Fruit fly (Drosophila melanogaster) Kc167 (cell line): ENCODE data around the gene PGRP-LA.

Experiments used
- Myc ChIP-seq: fragments of >200 bp; optimal IDR thresholded peaks from 2 replicates; lab custom pipeline; 2017; ENCODE audit warnings: missing external identifiers
- Sin3A ChIP-seq: fragments of >200 bp; optimal IDR thresholded peaks from 2 replicates; lab custom pipeline; 2018; ENCODE audit warnings: missing external identifiers
- h ChIP-seq: fragments of >200 bp; optimal IDR thresholded peaks from 3 replicates; lab custom pipeline; 2018; ENCODE audit warnings: missing external identifiers
- insv ChIP-seq: fragments of >200 bp; optimal IDR thresholded peaks from 3 replicates; lab custom pipeline; 2018; ENCODE audit warnings: missing external identifiers
- psq ChIP-seq: fragments of >200 bp; optimal IDR thresholded peaks from 2 replicates; lab custom pipeline; 2017; ENCODE audit warnings: missing external identifiers
- ttk ChIP-seq: sonication (Bioruptor generic); optimal IDR thresholded peaks from 2 replicates; lab custom pipeline; 2017; ENCODE audit warnings: missing external identifiers

PGRP-LA gene

DNA sequence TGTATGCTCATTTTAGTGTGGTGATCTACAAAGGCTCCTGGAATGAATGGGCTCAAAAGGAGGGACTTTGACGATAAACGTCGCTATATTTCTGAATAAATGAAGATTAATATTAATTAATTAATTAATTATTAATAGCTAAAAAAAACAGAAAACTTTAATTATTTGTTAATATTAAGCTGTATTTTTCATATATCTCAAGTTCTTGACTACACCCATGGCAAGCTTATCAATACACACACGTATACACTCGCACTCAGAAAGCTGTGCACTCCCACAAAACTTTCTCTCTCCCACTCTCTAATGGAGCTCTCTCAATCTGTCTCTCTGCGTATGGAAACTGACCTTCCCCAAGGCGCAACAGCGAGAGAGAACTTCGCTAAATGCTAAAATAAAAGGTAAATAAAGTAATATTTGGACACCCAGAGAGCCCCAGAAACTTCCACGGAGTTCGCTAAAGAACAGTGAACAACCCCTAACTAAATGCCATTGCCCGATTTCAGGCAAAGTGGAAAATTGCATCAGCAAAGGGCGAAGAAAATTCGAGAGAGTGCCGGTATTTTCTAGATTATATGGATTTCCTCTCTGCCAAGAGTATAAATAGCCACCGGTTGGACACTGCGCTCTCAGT, 39.4 kb downstream of the PGRP-LA start:
- no peak for TF ChIP-seq Sin3A (lab: Kevin White, UChicago)
- TF ChIP-seq ttk (lab: Kevin White, UChicago), result no peak
- TF ChIP-seq insv (lab: Kevin White, UChicago), result no peak
- TF ChIP-seq psq (lab: Kevin White, UChicago), result no peak
- TF ChIP-seq h, result no peak
- TF ChIP-seq Myc (lab: Kevin White, UChicago), result no peak

dm6 chr3L:9375130-9375529, 41.0 kb downstream of the PGRP-LA start, which contains the start of gene CG4461:
Gene CG4461, plus strand, starts transcription at chr3L:9375430.
- TF ChIP-seq ttk (lab: Kevin White, UChicago) (no peak), h (no peak), Sin3A (lab: Kevin White, UChicago) (no peak), Myc (lab: Kevin White, UChicago) (no peak), psq (lab: Kevin White, UChicago) (no peak), insv (lab: Kevin White, UChicago) (no peak)

DNA sequence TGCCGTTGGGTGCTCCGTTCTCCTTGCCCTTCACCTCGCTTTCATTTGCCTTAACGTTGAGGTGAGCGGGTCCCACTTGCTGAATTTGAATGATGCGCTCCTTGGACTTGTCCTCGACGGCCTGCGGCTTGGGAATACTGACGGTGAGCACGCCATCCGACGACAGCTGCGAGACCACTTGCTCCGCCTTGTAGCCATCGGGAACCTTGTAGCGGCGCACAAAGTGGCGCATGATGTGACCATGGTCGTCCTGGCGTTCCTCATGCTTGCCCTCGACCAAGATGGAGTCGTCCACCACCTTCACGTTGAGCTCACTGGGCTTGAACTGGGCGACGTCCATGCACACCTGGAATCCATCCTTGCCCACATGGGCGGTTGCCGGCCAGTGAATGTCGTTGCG, 42.4 kb downstream of the PGRP-LA start:
- TF ChIP-seq insv (lab: Kevin White, UChicago), result no peak
- no peak for TF ChIP-seq Myc (lab: Kevin White, UChicago)
- no peak for TF ChIP-seq h

DNA sequence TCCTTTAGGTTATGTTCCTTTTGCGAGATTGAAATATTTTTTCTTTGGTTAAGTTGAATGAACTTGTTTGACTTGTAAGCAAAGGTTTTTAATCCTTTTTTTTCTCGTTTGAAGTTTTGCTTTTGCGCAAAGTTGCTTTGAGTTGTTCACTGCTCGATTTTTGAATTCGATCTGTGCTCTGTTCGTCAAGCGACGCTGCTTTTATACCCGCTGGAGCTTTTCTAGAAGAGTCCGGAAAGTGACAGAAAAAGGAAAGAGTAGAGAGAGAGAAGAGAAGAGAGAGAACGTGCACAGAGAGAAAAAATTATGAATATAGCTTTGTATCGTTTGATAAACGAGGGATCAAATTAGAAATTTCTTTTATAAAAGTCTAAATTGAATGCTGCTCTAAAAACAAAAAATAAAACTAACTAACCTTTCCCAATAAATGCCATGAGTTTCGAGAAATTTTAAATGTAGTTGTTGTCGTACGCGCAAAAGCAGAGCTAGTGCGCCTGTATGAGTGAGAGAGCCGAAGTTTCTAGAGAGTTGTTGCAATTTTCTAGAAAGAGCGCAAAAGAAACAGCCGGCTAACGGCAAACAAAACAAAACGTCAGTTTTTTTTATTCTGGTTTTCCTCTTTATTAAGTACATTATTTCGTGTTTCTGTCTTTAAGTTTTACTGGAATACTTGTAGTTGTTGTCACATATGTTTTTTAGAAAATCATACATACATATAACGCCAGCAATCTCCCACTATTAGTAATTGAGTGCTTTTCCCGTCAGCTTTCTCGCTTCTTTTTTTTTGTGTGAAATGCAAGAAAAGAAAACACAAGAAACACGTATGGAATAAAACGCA, 43.3 kb downstream of the PGRP-LA start, which contains the start of gene Hsp26:
TSS of gene Hsp26 (minus strand) at position 230 of the 838 bp plus-strand sequence.
- TF ChIP-seq Sin3A (lab: Kevin White, UChicago) (no peak), ttk (lab: Kevin White, UChicago) (no peak), insv (lab: Kevin White, UChicago) (no peak), h (no peak)

DNA sequence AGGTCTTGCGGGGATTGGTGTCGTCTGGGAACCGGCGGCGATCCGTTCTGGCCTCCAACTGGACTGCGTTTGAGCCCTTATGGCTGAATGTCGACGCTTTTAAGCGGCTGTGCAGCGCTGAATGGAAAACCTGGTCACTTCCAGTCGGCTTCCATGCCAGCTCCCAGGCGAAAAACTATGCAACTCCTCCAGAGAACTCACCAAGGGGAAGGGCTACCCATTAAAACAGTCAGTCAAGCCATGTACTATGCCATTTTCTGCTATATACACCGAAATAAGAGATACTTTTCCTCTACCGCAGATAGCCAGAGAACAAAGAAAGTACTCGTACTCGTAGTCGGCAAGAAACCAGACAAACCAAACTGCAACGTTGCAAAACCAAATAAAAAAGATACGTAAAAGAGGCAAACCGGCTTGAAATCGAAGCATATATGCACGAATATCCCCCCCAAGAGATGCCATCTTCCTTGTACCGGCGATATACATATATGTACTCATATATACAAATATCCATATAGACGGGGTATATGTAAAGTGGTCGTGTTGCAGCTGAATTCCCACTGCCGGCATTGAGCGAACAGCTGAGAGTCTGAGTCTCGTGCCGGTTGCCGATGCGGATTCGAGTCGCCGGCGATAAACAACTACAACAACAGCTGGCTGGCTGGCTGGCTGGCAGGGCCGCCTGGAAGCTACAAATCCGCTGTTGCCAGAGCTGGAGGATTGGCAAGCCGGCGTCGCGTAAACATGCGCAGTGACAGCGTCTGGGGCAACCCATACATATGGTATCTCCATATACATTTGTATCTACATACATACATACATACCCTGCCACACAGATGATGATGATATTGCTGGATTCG, 45.6 kb downstream of the PGRP-LA start, which contains the start of gene Hsp67Ba:
TSS of gene Hsp67Ba (minus strand) at position 51 of the 860 bp plus-strand sequence.
- TF ChIP-seq h, result no peak

dm6 chr3L:9380344-9380849, 46.3 kb downstream of the PGRP-LA start:
- TF ChIP-seq insv (lab: Kevin White, UChicago) (no peak), ttk (lab: Kevin White, UChicago) (no peak), psq (lab: Kevin White, UChicago) (no peak), Myc (lab: Kevin White, UChicago) (no peak), Sin3A (lab: Kevin White, UChicago) (no peak), h (no peak)

DNA sequence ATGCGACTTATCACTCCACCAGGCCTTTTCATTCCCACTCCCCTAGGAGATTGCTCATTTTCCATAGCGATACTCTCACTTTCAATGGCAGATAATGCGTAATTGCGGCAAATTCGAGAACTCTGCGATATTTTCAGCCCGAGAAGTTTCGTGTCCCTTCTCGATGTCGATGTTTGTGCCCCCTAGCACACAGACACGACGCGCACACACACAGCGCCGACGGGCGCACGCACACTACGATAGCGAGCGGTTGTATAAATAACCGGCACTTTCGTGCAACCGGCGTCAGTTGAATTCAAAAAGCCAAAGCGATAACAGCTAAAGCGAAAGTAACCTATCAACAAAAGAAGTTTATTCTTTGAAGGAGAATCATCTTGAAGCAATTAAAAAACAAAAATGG, 47.5 kb downstream of the PGRP-LA start, which contains the start of gene Hsp23:
TSS of gene Hsp23 (plus strand) at position 281 of the 400 bp plus-strand sequence.
- no peak for TF ChIP-seq insv (lab: Kevin White, UChicago)

DNA sequence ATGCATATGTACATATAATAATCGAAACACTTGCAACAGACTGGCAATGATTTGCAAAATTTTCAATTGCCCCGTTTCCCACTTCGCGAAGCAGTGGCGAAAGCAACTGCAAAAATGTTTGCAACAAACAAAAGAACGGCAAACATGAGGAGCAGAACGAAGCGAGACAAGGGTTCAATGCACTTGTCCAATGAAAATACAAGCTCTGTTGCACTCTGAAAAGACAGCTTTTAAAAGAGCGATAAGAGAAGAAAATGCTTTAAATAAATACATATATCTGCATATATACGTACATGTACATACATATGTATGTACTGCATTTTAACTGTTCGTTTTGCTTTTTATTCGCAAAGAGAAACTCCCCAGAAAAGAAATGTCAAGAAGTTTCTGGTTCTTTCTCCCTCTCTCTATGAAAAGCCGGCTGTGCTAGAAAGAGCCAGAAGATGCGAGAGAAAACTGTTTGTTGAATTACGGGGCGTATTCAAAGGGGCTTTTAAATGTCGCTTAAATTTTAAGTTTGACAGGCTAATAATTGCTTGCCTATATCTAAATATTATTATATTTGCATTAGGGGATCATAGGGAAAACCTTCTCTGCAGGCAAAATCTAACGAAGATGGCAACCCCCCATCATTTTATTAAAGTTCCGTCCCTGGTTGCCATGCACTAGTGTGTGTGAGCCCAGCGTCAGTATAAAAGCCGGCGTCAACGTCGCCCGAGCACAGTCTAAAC, 49.4 kb downstream of the PGRP-LA start, which contains the start of gene Hsp27:
TSS of gene Hsp27 (plus strand) at position 719 of the 731 bp plus-strand sequence.
- no peak for TF ChIP-seq ttk (lab: Kevin White, UChicago)
- TF ChIP-seq insv (lab: Kevin White, UChicago), result no peak
- TF ChIP-seq Sin3A (lab: Kevin White, UChicago), result no peak
- no peak for TF ChIP-seq psq (lab: Kevin White, UChicago)
- no peak for TF ChIP-seq h
- TF ChIP-seq Myc (lab: Kevin White, UChicago), result no peak

- TF ChIP-seq psq (lab: Kevin White, UChicago) (no peak), insv (lab: Kevin White, UChicago) (no peak), Sin3A (lab: Kevin White, UChicago) (no peak), h (no peak), Myc (lab: Kevin White, UChicago) (no peak), ttk (lab: Kevin White, UChicago) (no peak)
Measured at dm6 chr3L:9384445-9385079, 50.4 kb downstream of the PGRP-LA start.
